Fruit fly (Drosophila melanogaster) whole organism, embryonic: ENCODE measurements around the gene Cpsf5.
A peak's percentile ranks its signal among the peaks of the same experiment; 100 is the strongest.

ENCODE experiments used
- ATbp ChIP-seq: fragments of 200-800 bp; sonication (Bioruptor generic); optimal IDR thresholded peaks from 2 replicates; lab custom pipeline; 2017; ENCODE audit warnings: missing biosample characterization, mild to moderate bottlenecking, missing genetic modification characterization, missing genetic modification reagents
- Adf1 ChIP-seq: fragments of 200-800 bp; sonication (Bioruptor generic); IDR thresholded peaks from 2 replicates; pipeline ENCODE4 v1.3.6; 2022; ENCODE audit warnings: missing biosample characterization, missing genetic modification characterization
- Bdp1 ChIP-seq: fragments of 200-800 bp; sonication (Bioruptor generic); optimal IDR thresholded peaks from 3 replicates; lab custom pipeline; 2016; ENCODE audit warnings: missing biosample characterization, missing genetic modification characterization
- Bteb2 ChIP-seq: fragments of 200-800 bp; sonication (Bioruptor generic); optimal IDR thresholded peaks from 2 replicates; lab custom pipeline; 2016; ENCODE audit warnings: missing biosample characterization, missing genetic modification characterization
- CG10431 ChIP-seq: fragments of 200-800 bp; sonication (Bioruptor generic); optimal IDR thresholded peaks from 3 replicates; lab custom pipeline; 2018; ENCODE audit warnings: missing biosample characterization, mild to moderate bottlenecking, missing genetic modification characterization
- CG10462 ChIP-seq: fragments of 200-800 bp; sonication (Bioruptor generic); optimal IDR thresholded peaks from 2 replicates; lab custom pipeline; 2016; ENCODE audit warnings: missing biosample characterization, missing genetic modification characterization
- CG11723 ChIP-seq: fragments of 200-800 bp; sonication (Bioruptor generic); optimal IDR thresholded peaks from 2 replicates; lab custom pipeline; 2017; ENCODE audit warnings: missing biosample characterization, mild to moderate bottlenecking, missing genetic modification characterization
- CG12744 ChIP-seq: fragments of 200-800 bp; sonication (Bioruptor generic); optimal IDR thresholded peaks from 2 replicates; lab custom pipeline; 2016; ENCODE audit warnings: missing biosample characterization, missing genetic modification characterization
- CG13296 ChIP-seq: fragments of 200-800 bp; sonication (Bioruptor generic); optimal IDR thresholded peaks from 3 replicates; lab custom pipeline; 2018; ENCODE audit warnings: missing biosample characterization, mild to moderate bottlenecking, missing genetic modification characterization
- CG14965 ChIP-seq: fragments of 200-800 bp; sonication (Bioruptor generic); optimal IDR thresholded peaks from 2 replicates; lab custom pipeline; 2016; ENCODE audit warnings: missing biosample characterization, missing genetic modification characterization, borderline replicate concordance
- CG1529 ChIP-seq: fragments of 200-800 bp; sonication (Bioruptor generic); optimal IDR thresholded peaks from 3 replicates; lab custom pipeline; 2018; ENCODE audit warnings: missing biosample characterization, missing genetic modification characterization
- CG16863 ChIP-seq: fragments of 200-800 bp; sonication (Bioruptor generic); optimal IDR thresholded peaks from 3 replicates; lab custom pipeline; 2016; ENCODE audit warnings: missing biosample characterization, missing genetic modification characterization
- CG17612 ChIP-seq: fragments of 200-800 bp; sonication (Bioruptor generic); IDR thresholded peaks from 2 replicates; pipeline ENCODE4 v1.3.6; 2022; ENCODE audit warnings: missing biosample characterization, missing genetic modification characterization
- CG2129 ChIP-seq: fragments of 200-800 bp; sonication (Bioruptor generic); IDR thresholded peaks from 2 replicates; pipeline ENCODE4 v1.3.6; 2022; ENCODE audit warnings: missing biosample characterization, missing genetic modification characterization; ENCODE audit not compliant: partially characterized antibody
- CG3281 ChIP-seq: fragments of 200-800 bp; sonication (Bioruptor generic); optimal IDR thresholded peaks from 3 replicates; lab custom pipeline; 2017; ENCODE audit warnings: missing biosample characterization, mild to moderate bottlenecking, missing genetic modification characterization
- CG34224 ChIP-seq: fragments of 200-800 bp; sonication (Bioruptor generic); IDR thresholded peaks from 3 replicates; pipeline ENCODE4 v1.3.6; 2022; ENCODE audit warnings: missing biosample characterization, missing genetic modification characterization; ENCODE audit not compliant: partially characterized antibody
- CG4328 ChIP-seq: fragments of 200-800 bp; sonication (Bioruptor generic); optimal IDR thresholded peaks from 3 replicates; lab custom pipeline; 2017; ENCODE audit warnings: missing biosample characterization, missing genetic modification reagents, missing genetic modification characterization
- CG4424 ChIP-seq: fragments of 200-800 bp; sonication (Bioruptor generic); optimal IDR thresholded peaks from 3 replicates; lab custom pipeline; 2016; ENCODE audit warnings: missing biosample characterization, missing genetic modification characterization
- CG9932 ChIP-seq: fragments of 200-800 bp; sonication (Bioruptor generic); IDR thresholded peaks from 2 replicates; pipeline ENCODE4 v1.3.6; 2022; ENCODE audit warnings: missing biosample characterization, missing genetic modification characterization
- CkIIα-i1 ChIP-seq: fragments of 200-800 bp; sonication (Bioruptor generic); IDR thresholded peaks from 2 replicates; pipeline ENCODE4 v1.3.6; 2022; ENCODE audit warnings: missing biosample characterization, missing genetic modification characterization
- Doc3 ChIP-seq: fragments of 200-800 bp; sonication (Bioruptor generic); IDR thresholded peaks from 3 replicates; pipeline ENCODE4 v1.3.6; 2022; ENCODE audit warnings: missing biosample characterization, missing genetic modification characterization; ENCODE audit not compliant: partially characterized antibody
- Drgx ChIP-seq: fragments of 200-800 bp; sonication (Bioruptor generic); IDR thresholded peaks from 2 replicates; pipeline ENCODE4 v1.3.6; 2022; ENCODE audit warnings: missing biosample characterization, missing genetic modification characterization
- Elba2 ChIP-seq: fragments of 200-800 bp; sonication (Bioruptor generic); optimal IDR thresholded peaks from 3 replicates; lab custom pipeline; 2016; ENCODE audit warnings: missing biosample characterization, missing genetic modification characterization
- Ets97D ChIP-seq: fragments of 200-800 bp; sonication (Bioruptor generic); optimal IDR thresholded peaks from 3 replicates; lab custom pipeline; 2016; ENCODE audit warnings: missing biosample characterization, missing genetic modification characterization
- H2.0 ChIP-seq: fragments of 200-800 bp; sonication (Bioruptor generic); IDR thresholded peaks from 2 replicates; pipeline ENCODE4 v1.3.6; 2022; ENCODE audit warnings: missing biosample characterization, missing genetic modification characterization
- HLHmδ ChIP-seq: fragments of 200-800 bp; sonication (Bioruptor generic); optimal IDR thresholded peaks from 2 replicates; lab custom pipeline; 2018; ENCODE audit warnings: missing biosample characterization, mild to moderate bottlenecking, missing genetic modification characterization, moderate library complexity
- MBD-R2 ChIP-seq: fragments of 200-800 bp; sonication (Bioruptor generic); IDR thresholded peaks from 2 replicates; pipeline ENCODE4 v1.3.6; 2022; ENCODE audit warnings: missing biosample characterization, missing genetic modification characterization
- Scr ChIP-seq: fragments of 200-800 bp; sonication (Bioruptor generic); IDR thresholded peaks from 2 replicates; pipeline ENCODE4 v1.3.6; 2022; ENCODE audit warnings: missing biosample characterization, missing genetic modification characterization; ENCODE audit not compliant: partially characterized antibody
- Vsx1 ChIP-seq: fragments of 200-800 bp; sonication (Bioruptor generic); optimal IDR thresholded peaks from 2 replicates; lab custom pipeline; 2017; ENCODE audit warnings: missing biosample characterization, mild to moderate bottlenecking, missing genetic modification characterization, missing genetic modification reagents
- abd-A ChIP-seq: fragments of 200-800 bp; sonication (Bioruptor generic); optimal IDR thresholded peaks from 3 replicates; lab custom pipeline; 2019; ENCODE audit warnings: missing biosample characterization, mild to moderate bottlenecking, missing genetic modification characterization, moderate library complexity
- ash1 ChIP-seq: fragments of 200-800 bp; sonication (Bioruptor generic); optimal IDR thresholded peaks from 2 replicates; lab custom pipeline; 2018; ENCODE audit warnings: missing biosample characterization, mild to moderate bottlenecking, missing genetic modification characterization
- br ChIP-seq: fragments of >200 bp; optimal IDR thresholded peaks from 2 replicates; lab custom pipeline; 2017
- cg ChIP-seq: fragments of 200-800 bp; sonication (Bioruptor generic); optimal IDR thresholded peaks from 3 replicates; lab custom pipeline; 2019; ENCODE audit warnings: missing biosample characterization, mild to moderate bottlenecking, missing genetic modification characterization, moderate library complexity
- chif ChIP-seq, 2 experiments: fragments of 200-800 bp; sonication (Bioruptor generic); optimal IDR thresholded peaks; 3 replicates each; lab custom pipeline; 2016; ENCODE audit warnings: missing biosample characterization in 2 of 2, missing genetic modification characterization in 2 of 2
- disco-r ChIP-seq: fragments of 200-800 bp; sonication (Bioruptor generic); optimal IDR thresholded peaks from 2 replicates; lab custom pipeline; 2016; ENCODE audit warnings: missing biosample characterization, missing genetic modification characterization
- esg ChIP-seq: fragments of 200-800 bp; sonication (Bioruptor generic); conservative IDR thresholded peaks from 2 replicates; pipeline ENCODE4 v1.3.6; 2022; ENCODE audit warnings: missing biosample characterization, missing genetic modification characterization
- eyg ChIP-seq: fragments of 200-800 bp; sonication (Bioruptor generic); optimal IDR thresholded peaks from 3 replicates; lab custom pipeline; 2016; ENCODE audit warnings: missing biosample characterization, missing genetic modification characterization
- gem ChIP-seq: fragments of 200-800 bp; sonication (Bioruptor generic); optimal IDR thresholded peaks from 2 replicates; lab custom pipeline; 2019; ENCODE audit warnings: missing biosample characterization, mild to moderate bottlenecking, missing genetic modification characterization, moderate library complexity
- grau ChIP-seq: fragments of 200-800 bp; optimal IDR thresholded peaks from 3 replicates; lab custom pipeline; 2019; ENCODE audit warnings: missing biosample characterization, mild to moderate bottlenecking, missing genetic modification characterization, moderate library complexity
- gro ChIP-seq: fragments of 200-800 bp; sonication (Bioruptor generic); optimal IDR thresholded peaks from 2 replicates; lab custom pipeline; 2016; ENCODE audit warnings: missing biosample characterization, missing genetic modification characterization
- gsb ChIP-seq: fragments of 200-800 bp; sonication (Bioruptor generic); IDR thresholded peaks from 2 replicates; pipeline ENCODE4 v1.3.6; 2022; ENCODE audit warnings: missing biosample characterization, missing genetic modification characterization
- gt ChIP-seq: fragments of 200-800 bp; sonication (Bioruptor generic); IDR thresholded peaks from 2 replicates; pipeline ENCODE4 v1.3.6; 2022; ENCODE audit warnings: missing biosample characterization, missing genetic modification characterization
- jing ChIP-seq: fragments of 200-800 bp; sonication (Bioruptor generic); optimal IDR thresholded peaks from 2 replicates; lab custom pipeline; 2018; ENCODE audit warnings: missing biosample characterization, mild to moderate bottlenecking, missing genetic modification characterization
- nau ChIP-seq: fragments of 200-800 bp; sonication (Bioruptor generic); optimal IDR thresholded peaks from 3 replicates; lab custom pipeline; 2017; ENCODE audit warnings: missing biosample characterization, mild to moderate bottlenecking, missing genetic modification characterization, missing genetic modification reagents
- salm ChIP-seq: fragments of 200-800 bp; sonication (Bioruptor generic); optimal IDR thresholded peaks from 2 replicates; lab custom pipeline; 2018; ENCODE audit warnings: missing biosample characterization, mild to moderate bottlenecking, missing genetic modification characterization
- sc ChIP-seq, 3 experiments: fragments of >200 bp in 2 of 3; fragments of 200-800 bp in 1 of 3; sonication (Bioruptor generic) in 1 of 3; optimal IDR thresholded peaks; 2 replicates in 2 of 3; 3 replicates in 1 of 3; lab custom pipeline; 2017; ENCODE audit warnings: mild to moderate bottlenecking in 1 of 3, missing biosample characterization in 1 of 3, missing genetic modification characterization in 1 of 3, missing genetic modification reagents in 1 of 3
- tin ChIP-seq: fragments of 200-800 bp; sonication (Bioruptor generic); optimal IDR thresholded peaks from 3 replicates; lab custom pipeline; 2016; ENCODE audit warnings: missing biosample characterization, missing genetic modification characterization
- wdn ChIP-seq: fragments of 200-800 bp; sonication (Bioruptor generic); IDR thresholded peaks from 2 replicates; pipeline ENCODE4 v1.3.6; 2022; ENCODE audit warnings: missing biosample characterization, missing genetic modification characterization

Gene Cpsf5

dm6 chr3L:9457619-9458092, 46.8 kb downstream of the Cpsf5 start, which contains the start of gene CG3437 (continued):
- TF ChIP-seq CG4328 (GFP tag; lab: Kevin White, UChicago): peak; percentile 97
- peak; percentile 98 for TF ChIP-seq CG12744 (GFP tag; lab: Kevin White, UChicago)
- peak; percentile 98 for TF ChIP-seq eyg (GFP tag; lab: Kevin White, UChicago)
- peak; percentile 97 for TF ChIP-seq grau (tag; lab: Kevin White, UChicago)
- 0 out of 2 replicates have a peak, but pooled peaks have one; percentile 11 for TF ChIP-seq CG2129 (GFP tag; lab: Robert Waterston, UW)
- peak; percentile 97 for TF ChIP-seq Vsx1
- TF ChIP-seq jing (GFP tag; lab: Kevin White, UChicago): peak; percentile 97
- peak; percentile 100 for TF ChIP-seq Drgx (GFP tag; lab: Robert Waterston, UW)
- TF ChIP-seq salm: peak; percentile 97
- peak; percentile 94 for TF ChIP-seq Ets97D (GFP tag; lab: Kevin White, UChicago)
- TF ChIP-seq br (lab: Kevin White, UChicago): no peak
- peak; percentile 99 for TF ChIP-seq esg (GFP tag; lab: Robert Waterston, UW)
- peak; percentile 90 for TF ChIP-seq Adf1 (GFP tag; lab: Robert Waterston, UW)
- TF ChIP-seq MBD-R2: peak; percentile 99
- TF ChIP-seq gt (GFP tag; lab: Robert Waterston, UW): peak; percentile 99
- peak; percentile 97 for TF ChIP-seq CG1529
- peak; percentile 96 for TF ChIP-seq CkIIα-i1 (GFP tag; lab: Robert Waterston, UW)
- TF ChIP-seq ATbp (GFP tag; lab: Kevin White, UChicago): peak; percentile 98
- peak; percentile 99 for TF ChIP-seq CG3281 (GFP tag; lab: Kevin White, UChicago)
- TF ChIP-seq Elba2 (GFP tag; lab: Kevin White, UChicago): peak; percentile 53
- TF ChIP-seq, all 482 proteins: peak for 451

DNA sequence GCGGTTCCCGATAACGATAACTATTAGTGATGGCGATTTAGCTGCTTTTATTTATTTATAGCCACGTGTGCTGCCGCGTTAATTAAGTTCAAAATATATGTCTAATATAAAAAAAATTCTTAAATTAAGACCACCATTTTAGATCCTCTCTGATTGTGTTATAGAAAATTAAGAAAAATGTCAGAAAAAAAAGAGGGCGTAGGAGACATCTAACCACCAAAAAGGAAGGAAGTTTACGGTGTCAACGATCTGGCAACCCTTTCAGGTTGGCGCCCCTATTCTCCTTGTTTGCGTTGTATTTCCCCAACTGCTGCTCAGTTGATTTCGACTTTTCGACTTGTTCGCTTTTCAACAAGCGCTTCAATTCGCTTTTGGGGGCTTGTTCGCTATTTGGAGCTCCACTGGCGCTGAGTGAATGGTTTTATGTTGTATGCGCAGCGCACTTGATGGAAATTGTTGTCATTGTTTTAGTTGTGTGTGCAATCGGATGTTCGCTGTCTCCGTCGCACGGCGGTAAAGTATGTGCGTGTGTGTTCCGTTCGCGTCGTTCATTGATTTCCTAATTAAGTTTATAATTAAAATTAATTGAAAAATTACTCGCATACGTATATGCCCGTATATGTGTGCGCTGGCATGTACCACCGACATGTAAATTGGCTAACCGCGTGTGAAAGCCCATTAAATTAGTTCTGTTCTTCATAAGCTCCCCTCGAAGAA, 50.1 kb downstream of the Cpsf5 start, which contains the start of the genes CG3434 and CG44838:
CG3434 (minus strand) TSS at position 25 of the 717 bp plus-strand sequence.
CG44838 (plus strand) TSS at position 276 of the 717 bp plus-strand sequence.
- TF ChIP-seq Doc3 (no peak), gem (tag; lab: Kevin White, UChicago) (peak; percentile 88), CG11723 (peak; percentile 64), gsb (no peak), CG9932 (peak; percentile 87), nau (GFP tag; lab: Kevin White, UChicago) (peak; percentile 48), Scr (peak; percentile 33), H2.0 (GFP tag; lab: Robert Waterston, UW) (peak; percentile 24; the same call in 1 of the 2 replicates), gro (GFP tag; lab: Kevin White, UChicago) (peak; percentile 64), disco-r (no peak), tin (peak; percentile 84), CG12744 (GFP tag; lab: Kevin White, UChicago) (peak; percentile 28), CG34224 (0 out of 3 replicates have a peak, but pooled peaks have one; percentile 34), ash1 (GFP tag; lab: Kevin White, UChicago) (no peak), abd-A (tag; lab: Kevin White, UChicago) (peak; percentile 80), sc (optimal IDR thresholded peaks at IDR 0.05; lab: Kevin White, UChicago) (no peak), sc (GFP tag; optimal IDR thresholded peaks at IDR 0.05; lab: Kevin White, UChicago) (peak; percentile 70), CG10431 (GFP tag; lab: Kevin White, UChicago) (peak; percentile 3), CG14965 (GFP tag; lab: Kevin White, UChicago) (no peak), CG10462 (GFP tag; lab: Kevin White, UChicago) (peak; percentile 73), wdn (peak; percentile 40; the same call in 1 of the 2 replicates), Bteb2 (GFP tag; lab: Kevin White, UChicago) (peak; percentile 72), CG13296 (GFP tag; lab: Kevin White, UChicago) (peak; percentile 80), HLHmδ (GFP tag; lab: Kevin White, UChicago) (no peak), CG4424 (peak; percentile 84), Bdp1 (GFP tag; lab: Kevin White, UChicago) (peak; percentile 77), CG17612 (GFP tag; lab: Robert Waterston, UW) (no peak), chif (GFP tag; optimal IDR thresholded peaks at IDR 0.05; lab: Kevin White, UChicago) (peak; percentile 58 to 78), cg (GFP tag; lab: Kevin White, UChicago) (peak; percentile 60), CG16863 (GFP tag; lab: Kevin White, UChicago) (peak; percentile 71)
